Worm (Caenorhabditis elegans): ENCODE data around the gene str-180.

Gene str-180

DNA sequence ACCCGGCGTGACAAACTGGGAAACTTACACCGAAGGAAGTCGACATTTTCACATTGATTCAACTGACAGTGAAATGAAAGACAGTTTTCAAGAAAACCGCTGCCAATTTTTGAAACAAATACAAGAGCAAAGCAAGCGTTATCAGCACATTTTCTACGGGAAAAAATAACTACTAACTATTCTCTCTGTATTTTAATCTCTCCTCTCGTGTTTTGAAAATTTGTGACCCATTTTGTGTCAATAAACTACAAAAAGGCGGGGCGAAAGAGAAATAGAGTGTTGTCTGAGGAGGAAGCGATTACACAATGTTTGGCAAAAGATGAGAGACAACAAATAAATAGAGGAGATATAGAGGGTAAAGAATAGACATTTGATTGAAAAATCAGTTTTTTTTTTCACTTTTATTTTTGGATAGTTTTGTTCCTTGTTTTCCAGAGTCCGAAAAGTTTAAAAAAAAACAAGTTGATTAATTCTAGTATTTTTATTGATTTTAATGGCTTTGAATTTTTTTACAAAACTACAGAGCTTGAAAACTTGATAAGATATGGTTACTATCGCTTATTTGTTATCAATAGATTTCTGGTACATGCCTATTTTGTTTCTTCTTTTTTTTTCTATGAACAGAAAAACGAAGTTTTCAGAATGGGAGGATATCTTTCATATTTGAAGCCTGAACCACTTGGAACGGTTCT lies 7.7 kb upstream of the str-180 start, which contains the start of gene cest-34:
Gene cest-34, plus strand, starts transcription at position 642 of the 692 bp plus-strand sequence.
- TF ChIP-seq dmd-4 (tag; optimal IDR thresholded peaks at IDR 0.05) (no peak), sma-9 (GFP tag; optimal IDR thresholded peaks at IDR 0.05) (peak; percentile 19), sma-9 (tag; optimal IDR thresholded peaks at IDR 0.05) (no peak), fos-1 (tag; optimal IDR thresholded peaks at IDR 0.05) (peak; percentile 4)

DNA sequence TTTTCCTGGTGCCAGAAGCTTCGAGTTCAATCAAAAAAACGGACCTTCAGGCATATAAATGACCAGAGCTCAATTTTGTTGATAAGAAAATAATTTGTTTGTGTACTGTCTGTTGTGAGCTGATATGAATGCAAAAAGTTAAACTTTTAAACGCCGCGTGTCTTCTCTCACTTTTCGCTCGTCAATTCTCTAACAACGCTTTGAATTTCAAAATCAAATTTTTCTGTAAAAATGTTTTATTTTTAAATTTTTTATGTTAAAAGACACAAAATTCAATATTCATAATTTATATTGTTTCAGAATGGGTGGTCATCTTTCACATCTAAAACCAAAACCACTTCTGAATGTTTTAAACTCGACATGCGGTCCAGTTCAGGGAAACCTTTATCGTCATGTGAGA lies 5.3 kb upstream of the str-180 start, which contains the start of gene cest-31:
Gene cest-31, plus strand, starts transcription at position 301 of the 400 bp plus-strand sequence.
- TF ChIP-seq sma-9 (GFP tag; optimal IDR thresholded peaks at IDR 0.05) (no peak), sma-9 (tag; optimal IDR thresholded peaks at IDR 0.05) (no peak), nhr-25 (tag; optimal IDR thresholded peaks at IDR 0.05) (no peak), mab-5 (tag; optimal IDR thresholded peaks at IDR 0.05) (no peak), ztf-1 (GFP tag; conservative IDR thresholded peaks at IDR 0.05) (no peak), nhr-12 (tag; optimal IDR thresholded peaks at IDR 0.05) (no peak), snpc-4 (tag; optimal IDR thresholded peaks at IDR 0.05) (no peak), nhr-11 (tag; optimal IDR thresholded peaks at IDR 0.05) (no peak), ztf-11 (tag; optimal IDR thresholded peaks at IDR 0.05) (no peak), F13H6.1 (tag; optimal IDR thresholded peaks at IDR 0.05) (no peak), sem-4 (tag; optimal IDR thresholded peaks at IDR 0.05) (no peak)

DNA sequence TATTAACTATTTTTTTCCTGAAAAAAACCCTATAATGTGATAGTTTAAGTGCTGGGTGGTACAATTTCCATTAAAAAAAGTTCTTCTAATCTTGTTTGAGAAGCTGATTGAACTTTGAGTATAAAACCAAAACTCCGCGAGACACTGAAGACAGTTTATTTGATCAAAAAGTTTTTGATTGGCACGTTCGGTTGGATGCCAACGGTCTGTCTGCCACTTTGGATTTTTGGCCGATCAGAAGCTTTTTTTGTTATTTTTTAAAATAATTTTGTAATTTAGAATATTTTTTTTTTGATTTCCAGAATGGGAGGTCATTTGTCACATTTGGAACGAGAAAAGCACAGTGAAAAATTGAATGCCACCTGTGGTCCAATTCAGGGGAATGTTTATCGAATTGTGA lies 879 bp upstream of the str-180 start, which contains the start of gene cest-28:
Gene cest-28, plus strand, starts transcription at position 301 of the 400 bp plus-strand sequence.
- no peak for TF ChIP-seq lin-13 (GFP tag; optimal IDR thresholded peaks at IDR 0.05)

DNA sequence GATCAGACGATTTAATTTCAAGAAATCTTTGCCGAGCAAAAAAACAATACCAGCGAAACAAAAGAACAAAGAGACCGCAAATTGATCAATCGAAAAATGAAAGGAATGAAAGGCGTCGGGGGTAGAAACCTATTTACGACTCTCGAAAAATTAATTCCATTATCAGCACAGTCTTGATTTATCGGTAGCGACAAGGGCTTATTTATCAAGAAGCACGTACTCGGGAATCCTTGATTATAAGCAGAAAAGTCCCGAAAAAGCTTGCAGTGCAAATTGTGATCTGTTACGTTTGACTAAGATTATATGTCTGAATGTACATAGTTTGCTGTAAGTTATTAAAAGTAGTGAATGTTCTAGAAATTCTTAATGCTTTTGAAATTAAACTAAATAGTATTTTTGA lies 2.1 kb downstream of the str-180 start:
- no peak for TF ChIP-seq egl-27 (tag; optimal IDR thresholded peaks at IDR 0.05)
- TF ChIP-seq fos-1 (tag; optimal IDR thresholded peaks at IDR 0.05) = peak; percentile 23
- peak; percentile 40 for TF ChIP-seq sma-9 (GFP tag; optimal IDR thresholded peaks at IDR 0.05)
- no peak for TF ChIP-seq sma-9 (tag; optimal IDR thresholded peaks at IDR 0.05)
- no peak for TF ChIP-seq lin-11 (tag; optimal IDR thresholded peaks at IDR 0.05)
- no peak for TF ChIP-seq nhr-6 (tag; optimal IDR thresholded peaks at IDR 0.05)
- no peak for TF ChIP-seq aly-2 (tag; optimal IDR thresholded peaks at IDR 0.05)
- no peak for TF ChIP-seq sma-3 (GFP tag; optimal IDR thresholded peaks at IDR 0.05)
- no peak for TF ChIP-seq ama-1 (optimal IDR thresholded peaks at IDR 0.05)

DNA sequence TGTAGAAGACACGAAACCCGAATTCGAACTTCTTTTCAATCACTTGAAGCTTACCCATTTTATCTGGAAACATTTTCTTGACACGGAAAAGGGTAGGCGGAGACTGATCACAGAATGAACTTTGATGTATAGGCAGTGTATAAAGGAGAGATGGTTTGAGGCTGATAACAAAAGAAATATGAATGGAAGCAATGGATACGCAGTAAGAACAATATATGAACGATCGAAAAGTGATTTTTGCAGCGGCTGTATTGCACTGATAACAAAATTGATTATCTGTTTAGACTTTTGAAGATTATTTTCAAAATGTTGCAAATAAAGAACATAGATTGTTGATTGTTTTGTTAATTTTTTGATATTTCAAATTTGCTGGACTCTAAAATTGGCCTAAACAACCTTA lies 2.9 kb downstream of the str-180 start, which contains the start of gene pmp-5:
Gene pmp-5, minus strand, starts transcription at position 63 of the 400 bp plus-strand sequence.
- TF ChIP-seq nhr-6 (tag; optimal IDR thresholded peaks at IDR 0.05) = no peak
- no peak for TF ChIP-seq ceh-16 (tag; optimal IDR thresholded peaks at IDR 0.05)
- no peak for TF ChIP-seq ztf-4 (tag; optimal IDR thresholded peaks at IDR 0.05)
- TF ChIP-seq fos-1 (tag; optimal IDR thresholded peaks at IDR 0.05) = peak; percentile 31
- TF ChIP-seq unc-62 (GFP tag; optimal IDR thresholded peaks at IDR 0.05) = no peak
- TF ChIP-seq sma-9 (GFP tag; optimal IDR thresholded peaks at IDR 0.05) = peak; percentile 82
- TF ChIP-seq sma-9 (tag; optimal IDR thresholded peaks at IDR 0.05) = no peak

DNA sequence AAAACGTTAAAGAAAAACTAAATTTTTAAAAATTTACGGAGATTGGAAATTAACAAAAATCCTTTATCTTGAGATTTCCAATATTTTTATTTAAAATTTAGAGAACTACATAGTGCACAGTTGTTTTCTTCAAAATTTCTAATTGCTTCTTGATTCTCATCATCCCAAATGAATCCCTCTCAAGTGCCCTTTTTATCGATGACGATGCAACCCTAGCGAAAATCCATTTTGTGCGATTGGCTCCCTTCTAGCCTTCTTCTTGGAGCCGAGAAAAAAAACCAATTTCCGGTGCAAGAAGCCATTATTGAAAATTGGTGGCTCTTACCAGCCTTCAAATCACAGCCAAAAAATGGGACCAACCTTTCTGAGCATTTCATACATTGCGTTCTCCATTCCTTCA lies 6.1 kb downstream of the str-180 start:
- no peak for TF ChIP-seq ceh-82 (tag; optimal IDR thresholded peaks at IDR 0.05)
- TF ChIP-seq lin-11 (tag; optimal IDR thresholded peaks at IDR 0.05) = no peak
- TF ChIP-seq Y55F3AM.14 (GFP tag; optimal IDR thresholded peaks at IDR 0.05) = no peak
- no peak for TF ChIP-seq nhr-21 (tag; optimal IDR thresholded peaks at IDR 0.05)
- TF ChIP-seq nhr-23 (tag; optimal IDR thresholded peaks at IDR 0.05) = no peak
- TF ChIP-seq ztf-11 (tag; optimal IDR thresholded peaks at IDR 0.05) = no peak
- no peak for TF ChIP-seq fos-1 (tag; optimal IDR thresholded peaks at IDR 0.05)
- TF ChIP-seq R02D3.7 (tag; optimal IDR thresholded peaks at IDR 0.05) = no peak
- no peak for TF ChIP-seq sem-4 (tag; optimal IDR thresholded peaks at IDR 0.05)
- no peak for TF ChIP-seq nhr-77 (tag; optimal IDR thresholded peaks at IDR 0.05)
- no peak for TF ChIP-seq nhr-12 (tag; optimal IDR thresholded peaks at IDR 0.05)
- TF ChIP-seq mdl-1 (tag; optimal IDR thresholded peaks at IDR 0.05) = no peak
- no peak for TF ChIP-seq snpc-4 (tag; optimal IDR thresholded peaks at IDR 0.05)
- no peak for TF ChIP-seq gmeb-1 (tag; optimal IDR thresholded peaks at IDR 0.05)
- TF ChIP-seq ceh-16 (tag; optimal IDR thresholded peaks at IDR 0.05) = no peak
- TF ChIP-seq mbf-1 (tag; optimal IDR thresholded peaks at IDR 0.05) = no peak
